Fruit fly (Drosophila melanogaster) whole organism, prepupa: ENCODE data around the gene CG3987.

ENCODE experiments used
- CG10669 ChIP-seq: fragments of 200-800 bp; sonication (Bioruptor generic); optimal IDR thresholded peaks from 3 replicates; lab custom pipeline; 2018; ENCODE audit warnings: missing biosample characterization, mild to moderate bottlenecking, missing genetic modification characterization, moderate library complexity
- CG11294 ChIP-seq: fragments of 200-800 bp; sonication (Bioruptor generic); IDR thresholded peaks from 2 replicates; pipeline ENCODE4 v1.3.6; 2022; ENCODE audit warnings: missing biosample characterization, missing genetic modification characterization
- CG16779 ChIP-seq: fragments of 200-800 bp; sonication (Bioruptor generic); optimal IDR thresholded peaks from 3 replicates; lab custom pipeline; 2017; ENCODE audit warnings: missing biosample characterization, mild to moderate bottlenecking, missing genetic modification characterization
- Eip78C ChIP-seq: fragments of 200-800 bp; sonication (Bioruptor generic); peaks from one replicate; lab custom pipeline; 2016; ENCODE audit warnings: missing biosample characterization, missing genetic modification characterization
- Hr38 ChIP-seq: sonication (Bioruptor generic); optimal IDR thresholded peaks from 2 replicates; lab custom pipeline; 2016; ENCODE audit warnings: missing biosample characterization, missing genetic modification characterization
- cyc ChIP-seq: fragments of 200-800 bp; sonication (Bioruptor generic); optimal IDR thresholded peaks from 3 replicates; lab custom pipeline; 2016; ENCODE audit warnings: missing biosample characterization, missing genetic modification characterization
- eg ChIP-seq: fragments of 200-800 bp; sonication (Bioruptor generic); IDR thresholded peaks from 3 replicates; pipeline ENCODE4 v1.3.6; 2022; ENCODE audit warnings: missing biosample characterization, missing genetic modification characterization
- esn ChIP-seq: fragments of 200-800 bp; sonication (Bioruptor generic); optimal IDR thresholded peaks from 2 replicates; lab custom pipeline; 2016; ENCODE audit warnings: missing biosample characterization, mild to moderate bottlenecking, missing genetic modification characterization, moderate library complexity
- fkh ChIP-seq: fragments of 200-800 bp; sonication (Bioruptor generic); optimal IDR thresholded peaks from 3 replicates; lab custom pipeline; 2017; ENCODE audit warnings: missing biosample characterization, mild to moderate bottlenecking, missing genetic modification characterization, moderate library complexity
- topi ChIP-seq: fragments of 200-800 bp; sonication (Bioruptor generic); optimal IDR thresholded peaks from 3 replicates; lab custom pipeline; 2016; ENCODE audit warnings: missing biosample characterization, missing genetic modification characterization
- vri ChIP-seq: fragments of 200-800 bp; sonication (Bioruptor generic); optimal IDR thresholded peaks from 3 replicates; lab custom pipeline; 2016; ENCODE audit warnings: missing biosample characterization, mild to moderate bottlenecking, missing genetic modification characterization

DNA sequence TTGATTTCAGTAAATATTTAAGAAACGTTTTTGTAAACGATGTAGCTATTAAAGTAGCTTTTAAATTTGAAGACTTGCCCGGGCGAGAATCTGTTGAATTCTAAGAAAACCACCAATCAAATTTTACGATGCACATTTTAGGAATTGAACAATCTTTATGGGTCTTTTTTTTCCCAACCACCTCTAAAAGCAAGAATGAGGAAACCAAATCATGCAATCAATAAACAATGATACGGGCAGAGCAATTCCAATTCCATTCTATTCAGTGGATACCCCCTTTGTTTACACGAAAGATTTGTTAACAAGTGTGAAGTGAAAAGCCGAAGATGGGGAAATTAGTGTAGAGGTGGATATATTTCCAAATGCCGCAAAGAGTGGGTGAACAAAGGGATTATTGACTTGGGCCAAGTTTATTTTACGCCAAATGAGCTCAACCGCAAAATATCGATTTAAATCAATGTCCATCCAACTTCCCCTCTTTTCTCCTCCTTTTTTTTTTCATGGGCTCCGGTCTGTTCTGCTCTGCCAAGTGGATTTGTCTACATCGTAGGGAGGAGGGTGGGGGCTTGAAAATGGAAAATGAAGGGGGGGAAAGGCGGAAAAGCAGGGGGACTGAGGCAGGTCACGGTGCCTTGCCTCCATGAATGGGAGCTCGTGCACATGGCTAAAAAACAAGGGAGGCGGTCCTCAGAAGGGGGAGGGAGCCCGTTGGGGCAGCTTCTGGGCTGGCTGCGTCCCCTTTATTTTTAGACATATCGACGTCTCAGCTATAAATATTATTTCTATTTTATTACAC is 18.0 kb upstream of the CG3987 start:
- TF ChIP-seq eg (GFP tag; lab: Robert Waterston, UW) (no peak), cyc (GFP tag; lab: Kevin White, UChicago) (no peak), CG10669 (GFP tag; lab: Kevin White, UChicago) (no peak), vri (no peak), CG16779 (tag; lab: Kevin White, UChicago) (no peak), fkh (GFP tag; lab: Kevin White, UChicago) (peak; percentile 36), esn (GFP tag; lab: Kevin White, UChicago) (no peak), Hr38 (GFP tag; lab: Kevin White, UChicago) (no peak), Eip78C (no peak), topi (GFP tag; lab: Kevin White, UChicago) (no peak), CG11294 (GFP tag; lab: Robert Waterston, UW) (no peak)
